Fruit fly (Drosophila melanogaster) whole organism: ENCODE measurements around the gene drd.

Experiments
- CG8478 ChIP-seq: fragments of >200 bp; optimal IDR thresholded peaks from 2 replicates; lab custom pipeline; 2018; ENCODE audit warnings: inconsistent platforms
- Dll ChIP-seq: fragments of >200 bp; optimal IDR thresholded peaks from 2 replicates; lab custom pipeline; 2017
- EcR ChIP-seq, 2 experiments: fragments of >200 bp; optimal IDR thresholded peaks; 2 replicates each; lab custom pipeline; 2017; ENCODE audit warnings: missing biosample characterization in 2 of 2, missing genetic modification characterization in 2 of 2, missing genetic modification reagents in 2 of 2
- pan ChIP-seq: fragments of >200 bp; optimal IDR thresholded peaks from 2 replicates; lab custom pipeline; 2017
- psq ChIP-seq: fragments of >200 bp; optimal IDR thresholded peaks from 2 replicates; lab custom pipeline; 2017
- usp ChIP-seq: fragments of >200 bp; optimal IDR thresholded peaks from 2 replicates; lab custom pipeline; 2017; ENCODE audit warnings: missing biosample characterization, missing genetic modification characterization, mixed read lengths

DNA sequence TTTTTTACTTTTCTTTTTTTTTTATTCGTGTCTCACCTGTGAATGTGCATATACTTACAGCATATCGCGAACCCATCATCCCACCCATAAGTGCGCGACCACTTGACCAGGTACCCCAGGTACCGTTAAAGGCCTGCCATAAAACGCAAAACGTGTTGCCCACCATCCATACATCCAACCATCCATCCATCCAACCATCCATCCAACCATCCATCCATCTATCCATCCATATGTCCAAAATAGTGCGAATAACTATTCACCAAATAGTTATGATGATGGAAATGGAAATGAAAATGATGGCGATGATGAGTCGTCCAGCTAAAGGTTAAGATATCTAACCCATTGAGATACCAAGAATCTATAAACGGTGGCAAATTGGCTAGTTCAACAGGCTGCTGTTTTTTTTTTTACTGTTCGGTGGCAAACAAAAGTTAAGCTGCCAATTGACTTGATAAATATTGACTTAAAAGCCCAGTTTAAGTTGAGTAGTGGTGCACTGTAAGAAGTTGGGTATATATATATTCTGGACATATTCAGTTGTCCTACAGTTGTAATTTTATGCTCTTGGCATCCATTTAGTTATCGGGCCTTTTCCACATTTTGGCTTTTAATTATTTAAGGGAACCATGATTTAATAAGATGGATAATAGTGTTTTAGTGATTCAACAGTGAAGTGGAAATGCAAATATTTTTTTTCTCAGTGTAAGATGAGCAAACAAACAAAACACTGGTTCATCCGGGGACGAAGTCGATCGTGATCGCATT, 2.5 kb downstream of the drd start:
- TF ChIP-seq EcR (GFP tag; optimal IDR thresholded peaks at IDR 0.05; lab: Kevin White, UChicago): no peak
- no peak for TF ChIP-seq Dll (lab: Kevin White, UChicago)
- TF ChIP-seq pan (lab: Kevin White, UChicago): no peak
- no peak for TF ChIP-seq psq (lab: Kevin White, UChicago)
- no peak for TF ChIP-seq CG8478 (lab: Kevin White, UChicago)
- no peak for TF ChIP-seq usp (GFP tag; lab: Kevin White, UChicago)
